Worm (Caenorhabditis elegans): ENCODE results near the gene nbs-1.

Gene nbs-1

DNA sequence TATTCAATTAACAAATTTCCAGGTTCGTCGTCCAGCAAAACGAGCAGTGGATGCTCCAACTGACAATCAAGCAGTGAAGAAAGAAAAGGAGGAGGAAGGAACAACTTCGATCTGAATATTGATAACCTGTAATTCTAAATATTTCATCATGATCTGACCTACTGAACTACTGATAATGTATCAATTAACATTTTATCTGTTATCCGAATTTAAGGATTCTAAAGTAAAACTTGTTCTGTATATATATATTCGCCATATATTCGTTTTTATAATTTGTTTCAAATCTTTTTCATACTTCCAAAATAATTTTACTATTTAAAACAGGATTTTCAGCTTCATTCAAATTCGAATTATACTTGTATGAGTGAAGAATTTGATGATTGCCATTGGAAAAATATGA lies 11.6 kb upstream of the nbs-1 start, which contains the start of gene apc-17:
Gene apc-17 (plus strand): TSS at position 301 of the 400 bp plus-strand sequence.
- no peak for TF ChIP-seq ztf-11 (tag; optimal IDR thresholded peaks at IDR 0.05)
- TF ChIP-seq snpc-4 (tag; optimal IDR thresholded peaks at IDR 0.05), result no peak
- no peak for TF ChIP-seq nfya-1 (tag; optimal IDR thresholded peaks at IDR 0.05; ENCODE audit: insufficient read depth)
- TF ChIP-seq mml-1 (tag; optimal IDR thresholded peaks at IDR 0.05), result no peak
- no peak for TF ChIP-seq lin-15B (tag; optimal IDR thresholded peaks at IDR 0.05)
- TF ChIP-seq lin-39 (tag; optimal IDR thresholded peaks at IDR 0.05), result no peak
- TF ChIP-seq nhr-23 (tag; optimal IDR thresholded peaks at IDR 0.05), result no peak
- no peak for TF ChIP-seq ceh-28 (tag; optimal IDR thresholded peaks at IDR 0.05)
- TF ChIP-seq sea-2 (GFP tag; optimal IDR thresholded peaks at IDR 0.05), result no peak
- no peak for TF ChIP-seq pha-4 (tag; optimal IDR thresholded peaks at IDR 0.05)
- no peak for TF ChIP-seq nhr-76 (tag; optimal IDR thresholded peaks at IDR 0.05)
- TF ChIP-seq nhr-67 (tag; optimal IDR thresholded peaks at IDR 0.05), result no peak
- TF ChIP-seq elt-3 (tag; optimal IDR thresholded peaks at IDR 0.05), result no peak
- TF ChIP-seq aly-2 (tag; optimal IDR thresholded peaks at IDR 0.05), result no peak
- TF ChIP-seq hmg-11 (tag; optimal IDR thresholded peaks at IDR 0.05), result no peak

DNA sequence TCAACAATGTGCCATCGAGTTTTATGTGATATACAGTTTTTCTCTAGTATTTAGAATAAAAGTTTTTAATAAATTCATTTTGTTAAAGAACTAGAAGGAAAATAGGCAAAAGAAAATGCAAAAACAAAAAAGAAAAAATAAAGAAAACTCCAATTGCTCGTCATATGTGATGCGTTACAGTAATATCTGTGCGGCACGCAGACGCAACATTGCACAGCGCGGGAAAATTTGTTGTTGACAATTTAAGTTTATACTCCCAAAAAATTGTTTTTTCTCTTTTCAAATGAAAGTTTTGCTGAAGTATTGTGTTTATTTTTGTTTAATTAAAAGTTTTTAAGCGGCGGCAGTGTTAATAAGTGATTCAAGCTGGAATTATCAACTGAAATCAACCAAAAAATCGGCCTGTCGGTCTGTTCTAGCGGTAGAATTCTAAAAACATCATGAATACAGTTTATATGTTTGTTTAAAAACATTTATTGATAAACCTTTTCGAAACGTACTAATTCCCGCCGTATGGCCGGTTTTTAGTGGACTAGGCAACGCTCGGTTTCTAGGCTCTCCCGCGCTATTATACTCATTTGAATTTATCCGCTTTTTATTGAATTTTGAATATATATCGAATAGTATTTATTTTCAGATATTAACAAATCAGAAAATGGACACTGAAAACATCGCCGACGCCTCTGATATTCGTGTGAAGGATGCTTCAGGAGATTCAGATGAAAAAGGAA lies 9.9 kb upstream of the nbs-1 start, which contains the start of gene nasp-1:
Gene nasp-1 (plus strand): TSS at position 632 of the 731 bp plus-strand sequence.
- TF ChIP-seq eor-1 (tag; optimal IDR thresholded peaks at IDR 0.05) (no peak), pha-4 (tag; optimal IDR thresholded peaks at IDR 0.05) (peak; percentile 6), nfya-1 (tag; optimal IDR thresholded peaks at IDR 0.05; ENCODE audit: insufficient read depth) (peak; percentile 24)

DNA sequence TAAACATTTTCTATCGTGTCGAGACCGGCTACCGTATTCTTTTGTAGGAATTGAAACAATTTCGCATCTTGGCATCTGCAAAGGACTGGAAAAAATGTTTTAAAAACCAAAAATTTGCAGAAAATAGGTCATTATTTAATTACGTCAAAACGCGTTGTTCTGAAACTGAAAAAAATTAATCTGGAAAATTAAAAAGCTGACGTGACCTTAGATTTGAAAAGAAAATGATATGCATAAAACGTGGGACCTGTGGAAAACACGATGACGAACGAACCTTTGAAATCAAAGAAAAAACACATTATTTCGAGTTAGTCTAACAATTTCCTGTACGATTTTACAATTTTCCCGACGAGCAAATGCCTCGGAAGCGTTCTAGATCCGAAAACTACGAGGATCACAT lies 7.9 kb upstream of the nbs-1 start, which contains the start of gene C09H10.9:
Gene C09H10.9 (plus strand): TSS at position 301 of the 400 bp plus-strand sequence.
- TF ChIP-seq elt-1 (tag; optimal IDR thresholded peaks at IDR 0.05), result no peak
- TF ChIP-seq jun-1 (tag; optimal IDR thresholded peaks at IDR 0.05), result no peak
- TF ChIP-seq lsy-12 (tag; optimal IDR thresholded peaks at IDR 0.05), result no peak
- no peak for TF ChIP-seq fkh-10 (GFP tag; optimal IDR thresholded peaks at IDR 0.05)
- TF ChIP-seq lin-15B (tag; optimal IDR thresholded peaks at IDR 0.05), result no peak
- no peak for TF ChIP-seq elt-2 (tag; optimal IDR thresholded peaks at IDR 0.05)
- TF ChIP-seq snpc-4 (tag; optimal IDR thresholded peaks at IDR 0.05), result no peak
- no peak for TF ChIP-seq nfya-1 (tag; optimal IDR thresholded peaks at IDR 0.05; ENCODE audit: insufficient read depth)
- TF ChIP-seq ceh-9 (tag; optimal IDR thresholded peaks at IDR 0.05), result no peak
- TF ChIP-seq ama-1 (optimal IDR thresholded peaks at IDR 0.05), result no peak
- TF ChIP-seq nhr-11 (tag; optimal IDR thresholded peaks at IDR 0.05), result no peak
- TF ChIP-seq ztf-11 (tag; optimal IDR thresholded peaks at IDR 0.05), result no peak
- TF ChIP-seq unc-62 (GFP tag; optimal IDR thresholded peaks at IDR 0.05), result no peak
- no peak for TF ChIP-seq R02D3.7 (tag; optimal IDR thresholded peaks at IDR 0.05)
- no peak for TF ChIP-seq ceh-16 (tag; optimal IDR thresholded peaks at IDR 0.05)
- no peak for TF ChIP-seq fos-1 (tag; optimal IDR thresholded peaks at IDR 0.05)
- no peak for TF ChIP-seq tbx-2 (tag; optimal IDR thresholded peaks at IDR 0.05)

DNA sequence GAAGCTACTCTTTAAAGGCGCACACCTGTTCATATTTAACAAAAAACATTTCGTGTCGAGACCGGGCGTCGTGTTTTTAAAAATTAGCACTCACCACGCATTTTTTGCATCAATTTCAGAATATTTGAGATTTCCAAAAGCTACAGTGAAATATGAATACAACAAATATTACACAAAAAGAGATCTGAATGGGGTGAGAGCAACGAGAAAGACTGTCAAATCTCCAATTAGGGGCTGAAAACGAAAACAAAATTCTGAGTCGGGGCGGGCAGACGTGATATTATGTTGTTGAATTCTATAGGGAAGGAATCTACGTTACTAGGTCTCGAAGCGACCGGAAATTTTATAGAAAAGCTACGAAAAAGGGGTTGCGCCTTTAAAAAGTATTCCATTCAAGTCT lies 7.4 kb upstream of the nbs-1 start, which contains the start of gene C09H10.5:
Gene C09H10.5 (minus strand): TSS at position 101 of the 400 bp plus-strand sequence.
- TF ChIP-seq mml-1 (tag; optimal IDR thresholded peaks at IDR 0.05), result no peak
- no peak for TF ChIP-seq lin-15B (tag; optimal IDR thresholded peaks at IDR 0.05)
- TF ChIP-seq ceh-82 (tag; optimal IDR thresholded peaks at IDR 0.05), result no peak
- no peak for TF ChIP-seq snpc-4 (tag; optimal IDR thresholded peaks at IDR 0.05)
- TF ChIP-seq nhr-11 (tag; optimal IDR thresholded peaks at IDR 0.05), result no peak
- TF ChIP-seq fkh-2 (tag; optimal IDR thresholded peaks at IDR 0.05), result no peak
- no peak for TF ChIP-seq ztf-11 (tag; optimal IDR thresholded peaks at IDR 0.05)
- TF ChIP-seq hmg-11 (tag; optimal IDR thresholded peaks at IDR 0.05), result no peak

- TF ChIP-seq ceh-16 (tag; optimal IDR thresholded peaks at IDR 0.05) (no peak), ztf-11 (tag; optimal IDR thresholded peaks at IDR 0.05) (no peak), hmg-11 (tag; optimal IDR thresholded peaks at IDR 0.05) (peak; percentile 11), nhr-237 (tag; optimal IDR thresholded peaks at IDR 0.05) (no peak), nhr-11 (tag; optimal IDR thresholded peaks at IDR 0.05) (no peak), elt-2 (tag; optimal IDR thresholded peaks at IDR 0.05) (peak; percentile 48), unc-39 (tag; optimal IDR thresholded peaks at IDR 0.05) (no peak), nhr-23 (tag; optimal IDR thresholded peaks at IDR 0.05) (peak; percentile 72), fos-1 (tag; optimal IDR thresholded peaks at IDR 0.05) (no peak), nhr-43 (tag; optimal IDR thresholded peaks at IDR 0.05; ENCODE audit: poor library complexity, severe bottlenecking) (no peak), snpc-4 (tag; optimal IDR thresholded peaks at IDR 0.05) (peak; percentile 49), nhr-12 (tag; optimal IDR thresholded peaks at IDR 0.05) (no peak), pha-4 (tag; optimal IDR thresholded peaks at IDR 0.05) (peak; percentile 84), pqm-1 (tag; optimal IDR thresholded peaks at IDR 0.05) (peak; percentile 29), nhr-25 (tag; optimal IDR thresholded peaks at IDR 0.05) (peak; percentile 83), zag-1 (tag; optimal IDR thresholded peaks at IDR 0.05) (no peak), egl-5 (tag; optimal IDR thresholded peaks at IDR 0.05) (peak; percentile 80), fkh-2 (tag; optimal IDR thresholded peaks at IDR 0.05) (no peak), lin-15B (tag; optimal IDR thresholded peaks at IDR 0.05) (peak; percentile 82), lin-39 (tag; optimal IDR thresholded peaks at IDR 0.05) (peak; percentile 79), ceh-9 (tag; optimal IDR thresholded peaks at IDR 0.05) (no peak), nfya-1 (tag; optimal IDR thresholded peaks at IDR 0.05; ENCODE audit: insufficient read depth) (peak; percentile 76), ztf-4 (tag; optimal IDR thresholded peaks at IDR 0.05) (no peak)
Measured at ce11 chrII:11103052-11103451, 6.8 kb upstream of the nbs-1 start.
